Fruit fly (Drosophila melanogaster) whole organism: ENCODE data around the gene CG6051.

Source experiments
- EcR ChIP-seq, 2 experiments: fragments of >200 bp; optimal IDR thresholded peaks; 2 replicates each; lab custom pipeline; 2017; ENCODE audit warnings: missing biosample characterization in 2 of 2, missing genetic modification characterization in 2 of 2, missing genetic modification reagents in 2 of 2
- pan ChIP-seq: fragments of >200 bp; optimal IDR thresholded peaks from 2 replicates; lab custom pipeline; 2017
- psq ChIP-seq: fragments of >200 bp; optimal IDR thresholded peaks from 2 replicates; lab custom pipeline; 2017
- usp ChIP-seq: fragments of >200 bp; optimal IDR thresholded peaks from 2 replicates; lab custom pipeline; 2017; ENCODE audit warnings: missing biosample characterization, missing genetic modification characterization, mixed read lengths

- TF ChIP-seq EcR (GFP tag; optimal IDR thresholded peaks at IDR 0.05; lab: Kevin White, UChicago) (no peak), pan (lab: Kevin White, UChicago) (no peak), psq (lab: Kevin White, UChicago) (no peak), usp (GFP tag; lab: Kevin White, UChicago) (no peak)
Observed at dm6 chr3R:27129580-27130385, 21.1 kb downstream of the CG6051 start.
